Worm (Caenorhabditis elegans): ENCODE results near the gene F32D1.7.

ce11 chrV:4332450-4332849, 43.5 kb downstream of the F32D1.7 start, which contains the start of gene oac-12:
- TF ChIP-seq ztf-4 (tag; optimal IDR thresholded peaks at IDR 0.05), result no peak
- TF ChIP-seq mdl-1 (tag; optimal IDR thresholded peaks at IDR 0.05), result no peak
- TF ChIP-seq nhr-11 (tag; optimal IDR thresholded peaks at IDR 0.05), result no peak
- no peak for TF ChIP-seq elt-3 (tag; optimal IDR thresholded peaks at IDR 0.05)
- no peak for TF ChIP-seq skn-1 (tag; optimal IDR thresholded peaks at IDR 0.05)
- no peak for TF ChIP-seq nhr-25 (tag; optimal IDR thresholded peaks at IDR 0.05)
- no peak for TF ChIP-seq unc-62 (GFP tag; optimal IDR thresholded peaks at IDR 0.05)
- TF ChIP-seq nhr-10 (tag; optimal IDR thresholded peaks at IDR 0.05), result no peak
- TF ChIP-seq peb-1 (tag; optimal IDR thresholded peaks at IDR 0.05), result no peak
- no peak for TF ChIP-seq C34F6.9 (tag; optimal IDR thresholded peaks at IDR 0.05)
- no peak for TF ChIP-seq alr-1 (tag; optimal IDR thresholded peaks at IDR 0.05)
